Fruit fly (Drosophila melanogaster) whole organism, embryonic: ENCODE measurements around the gene slf.

Experiments
- CG13123 ChIP-seq: fragments of 200-800 bp; sonication (Bioruptor generic); optimal IDR thresholded peaks from 2 replicates; lab custom pipeline; 2016; ENCODE audit warnings: missing biosample characterization, missing genetic modification characterization
- CG32767 ChIP-seq: fragments of 200-800 bp; sonication (Bioruptor generic); IDR thresholded peaks from 2 replicates; pipeline ENCODE4 v1.3.6; 2022; ENCODE audit warnings: missing biosample characterization, missing genetic modification characterization
- CG3407 ChIP-seq: fragments of 200-800 bp; sonication (Bioruptor generic); optimal IDR thresholded peaks from 2 replicates; lab custom pipeline; 2018; ENCODE audit warnings: missing biosample characterization, mild to moderate bottlenecking, missing genetic modification characterization
- exex ChIP-seq: fragments of 200-800 bp; sonication (Bioruptor generic); optimal IDR thresholded peaks from 4 replicates; lab custom pipeline; 2018; ENCODE audit warnings: missing biosample characterization, mild to moderate bottlenecking, missing genetic modification characterization, moderate library complexity
- pita ChIP-seq: fragments of 200-800 bp; sonication (Bioruptor generic); optimal IDR thresholded peaks from 2 replicates; lab custom pipeline; 2017; ENCODE audit warnings: missing biosample characterization, mild to moderate bottlenecking, missing genetic modification characterization

DNA sequence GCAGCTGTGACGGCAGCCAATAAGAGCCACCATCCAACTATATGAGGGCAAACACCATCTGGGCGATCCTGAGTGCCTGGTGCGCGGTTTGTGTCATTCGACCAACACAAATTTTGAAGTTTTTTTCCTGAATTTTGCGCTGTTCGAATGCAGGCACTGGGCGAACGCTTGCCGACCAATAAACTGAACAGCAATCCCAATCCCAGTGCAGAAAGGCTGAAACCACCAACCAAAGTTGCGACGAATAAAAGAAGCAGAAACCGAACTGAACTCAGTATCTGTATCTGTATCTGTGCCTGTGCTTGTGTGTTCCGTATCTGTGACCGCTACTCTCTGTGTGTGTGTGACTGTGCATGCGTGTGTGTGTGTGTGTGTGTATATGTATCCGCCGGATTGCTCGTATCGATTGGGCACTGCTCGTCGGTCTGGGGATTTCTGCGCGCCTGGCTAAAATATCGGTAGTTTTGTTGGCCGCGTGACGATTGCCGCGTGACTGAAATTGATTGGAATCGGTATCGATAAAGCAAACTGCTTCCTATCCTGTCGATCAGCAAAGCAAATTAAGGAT lies 9.9 kb upstream of the slf start:
- TF ChIP-seq CG32767 (peak; percentile 86), exex (peak; percentile 48), pita (GFP tag; lab: Kevin White, UChicago) (no peak), CG13123 (GFP tag; lab: Kevin White, UChicago) (no peak), CG3407 (GFP tag; lab: Kevin White, UChicago) (no peak)
